Worm (Caenorhabditis elegans): ENCODE data around the gene zfp-1.

DNA sequence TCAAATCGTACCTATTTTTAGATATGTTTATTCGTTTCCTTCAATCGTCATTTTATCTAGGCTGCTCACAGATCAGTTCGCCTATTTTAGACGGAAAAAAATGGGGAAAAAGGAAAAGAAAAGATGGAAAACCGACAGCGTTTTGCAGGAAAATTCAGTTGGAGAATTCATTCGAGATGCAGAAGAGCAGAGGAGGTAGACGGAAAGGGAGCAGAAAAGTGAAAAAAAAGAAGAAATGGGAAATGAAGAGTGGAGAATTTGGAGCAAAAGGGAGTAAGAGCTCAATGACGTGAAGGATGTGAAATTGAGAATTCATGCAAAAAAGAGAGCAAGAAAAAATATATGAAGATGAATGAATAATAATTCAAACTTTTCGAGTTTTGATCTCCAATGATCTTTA is 6.8 kb upstream of the zfp-1 start:
- TF ChIP-seq dao-5 (tag; optimal IDR thresholded peaks at IDR 0.05) (no peak), him-1 (tag; optimal IDR thresholded peaks at IDR 0.05) (no peak), W03F9.2 (tag; optimal IDR thresholded peaks at IDR 0.05) (no peak)
